Worm (Caenorhabditis elegans) whole organism, L1 larva: Measurements from ENCODE around the gene Y49F6B.9.

Source experiments
- C04F5.9 ChIP-seq: sonication (generic microtip); optimal IDR thresholded peaks from 2 replicates; lab custom pipeline; 2016; ENCODE audit warnings: missing genetic modification characterization, missing compliant biosample characterization
- C34B4.2 ChIP-seq: sonication (generic microtip); optimal IDR thresholded peaks from 2 replicates; lab custom pipeline; 2017; ENCODE audit warnings: mild to moderate bottlenecking, missing genetic modification characterization, missing compliant biosample characterization
- F16B12.6 ChIP-seq: fragments of 150-350 bp; optimal IDR thresholded peaks from 2 replicates; lab custom pipeline; 2014; ENCODE audit warnings: missing biosample characterization, missing genetic modification characterization
- aha-1 ChIP-seq: fragments of 150-350 bp; optimal IDR thresholded peaks from 2 replicates; lab custom pipeline; 2014; ENCODE audit warnings: missing biosample characterization, missing genetic modification characterization
- aly-2 ChIP-seq: fragments of 150-350 bp; optimal IDR thresholded peaks from 2 replicates; lab custom pipeline; 2014; ENCODE audit warnings: missing biosample characterization, missing genetic modification characterization
- ceh-63 ChIP-seq: fragments of 200-800 bp; sonication (Bioruptor generic); optimal IDR thresholded peaks from 2 replicates; lab custom pipeline; 2018; ENCODE audit warnings: mild to moderate bottlenecking, missing genetic modification characterization, missing compliant biosample characterization
- ceh-88 ChIP-seq: fragments of 200-800 bp; sonication (Bioruptor generic); IDR thresholded peaks from 2 replicates; pipeline ENCODE4 v1.3.6; 2022; ENCODE audit warnings: missing genetic modification characterization, missing compliant biosample characterization
- ceh-90 ChIP-seq: sonication (generic microtip); optimal IDR thresholded peaks from 2 replicates; lab custom pipeline; 2016; ENCODE audit warnings: missing genetic modification characterization, missing compliant biosample characterization
- dpl-1 ChIP-seq, 3 experiments: fragments of 150-350 bp in 2 of 3; sonication (generic microtip) in 1 of 3; optimal IDR thresholded peaks; 2 replicates each; lab custom pipeline; 2014 to 2017; ENCODE audit warnings: missing biosample characterization in 3 of 3, missing genetic modification characterization in 3 of 3, missing genetic modification reagents in 3 of 3
- dsc-1 ChIP-seq: sonication (generic microtip); optimal IDR thresholded peaks from 2 replicates; lab custom pipeline; 2016; ENCODE audit warnings: mild to moderate bottlenecking, missing genetic modification characterization, missing compliant biosample characterization
- egl-13 ChIP-seq: sonication (generic microtip); optimal IDR thresholded peaks from 2 replicates; lab custom pipeline; 2016; ENCODE audit warnings: missing genotype, missing genetic modification reagents, missing genetic modification characterization, missing compliant biosample characterization
- egl-27 ChIP-seq, 2 experiments: fragments of 150-350 bp in 1 of 2; sonication (generic microtip); optimal IDR thresholded peaks; 3 replicates each; lab custom pipeline; 2017 to 2018; ENCODE audit warnings: missing biosample characterization in 2 of 2, missing genetic modification characterization in 2 of 2, missing genetic modification reagents in 2 of 2
- ets-5 ChIP-seq: fragments of 200-800 bp; sonication (Bioruptor generic); IDR thresholded peaks from 2 replicates; pipeline ENCODE4 v1.3.6; 2022; ENCODE audit warnings: missing genetic modification characterization, missing compliant biosample characterization
- fkh-4 ChIP-seq: sonication (generic microtip); optimal IDR thresholded peaks from 2 replicates; lab custom pipeline; 2016; ENCODE audit warnings: missing compliant biosample characterization, missing genetic modification characterization, borderline replicate concordance
- fos-1 ChIP-seq: fragments of 150-350 bp; optimal IDR thresholded peaks from 2 replicates; lab custom pipeline; 2014; ENCODE audit warnings: missing biosample characterization, missing genetic modification characterization
- grh-1 ChIP-seq: fragments of 200-800 bp; sonication (Bioruptor generic); IDR thresholded peaks from 2 replicates; pipeline ENCODE4 v1.3.6; 2022; ENCODE audit warnings: missing genetic modification reagents, missing genetic modification characterization, missing compliant biosample characterization
- hlh-4 ChIP-seq: sonication (generic microtip); optimal IDR thresholded peaks from 2 replicates; lab custom pipeline; 2016; ENCODE audit warnings: mild to moderate bottlenecking, missing genetic modification characterization, missing compliant biosample characterization
- irx-1 ChIP-seq: sonication (generic microtip); optimal IDR thresholded peaks from 2 replicates; lab custom pipeline; 2016; ENCODE audit warnings: missing genetic modification characterization, missing compliant biosample characterization
- lin-13 ChIP-seq: fragments of 150-350 bp; optimal IDR thresholded peaks from 2 replicates; lab custom pipeline; 2014; ENCODE audit warnings: missing biosample characterization, missing genetic modification reagents, missing genetic modification characterization
- lin-14 ChIP-seq: fragments of 200-800 bp; sonication (Bioruptor generic); optimal IDR thresholded peaks from 2 replicates; lab custom pipeline; 2018; ENCODE audit warnings: mild to moderate bottlenecking, missing genetic modification characterization, moderate library complexity, missing compliant biosample characterization
- lin-15B ChIP-seq: fragments of 150-350 bp; sonication (generic microtip); optimal IDR thresholded peaks from 3 replicates; lab custom pipeline; 2014; ENCODE audit warnings: missing biosample characterization, missing genetic modification characterization
- mab-9 ChIP-seq: fragments of 200-800 bp; sonication (Bioruptor generic); IDR thresholded peaks from 2 replicates; pipeline ENCODE4 v1.3.6; 2022; ENCODE audit warnings: missing genetic modification reagents, missing genetic modification characterization, missing compliant biosample characterization
- mdl-1 ChIP-seq, 2 experiments: fragments of 150-350 bp; optimal IDR thresholded peaks; 2 replicates each; lab custom pipeline; 2014 to 2017; ENCODE audit warnings: missing biosample characterization in 2 of 2, missing genetic modification characterization in 2 of 2, inconsistent platforms in 1 of 2
- mep-1 ChIP-seq: fragments of 150-350 bp; optimal IDR thresholded peaks from 2 replicates; lab custom pipeline; 2014; ENCODE audit warnings: missing biosample characterization, missing genetic modification characterization
- nhr-11 ChIP-seq: fragments of 150-350 bp; optimal IDR thresholded peaks from 2 replicates; lab custom pipeline; 2014; ENCODE audit warnings: missing biosample characterization, missing genetic modification characterization
- nhr-19 ChIP-seq: fragments of 200-800 bp; sonication (Bioruptor generic); conservative IDR thresholded peaks from 2 replicates; pipeline ENCODE4 v1.3.6; 2022; ENCODE audit warnings: missing genetic modification characterization, missing compliant biosample characterization
- nhr-20 ChIP-seq: sonication (generic microtip); optimal IDR thresholded peaks from 2 replicates; lab custom pipeline; 2016; ENCODE audit warnings: mild to moderate bottlenecking, missing genetic modification characterization, missing compliant biosample characterization
- nhr-237 ChIP-seq: fragments of 150-350 bp; optimal IDR thresholded peaks from 2 replicates; lab custom pipeline; 2014; ENCODE audit warnings: missing biosample characterization, missing genetic modification characterization
- nhr-28 ChIP-seq: fragments of 150-350 bp; optimal IDR thresholded peaks from 2 replicates; lab custom pipeline; 2014; ENCODE audit warnings: missing biosample characterization, missing genetic modification characterization
- nhr-71 ChIP-seq: sonication (generic microtip); optimal IDR thresholded peaks from 2 replicates; lab custom pipeline; 2016; ENCODE audit warnings: mild to moderate bottlenecking, missing genetic modification characterization, moderate library complexity, missing compliant biosample characterization
- nhr-76 ChIP-seq: sonication (generic microtip); optimal IDR thresholded peaks from 2 replicates; lab custom pipeline; 2017; ENCODE audit warnings: missing biosample characterization, missing genetic modification characterization
- nhr-84 ChIP-seq: sonication (generic microtip); optimal IDR thresholded peaks from 2 replicates; lab custom pipeline; 2017; ENCODE audit warnings: missing biosample characterization, missing genetic modification characterization
- nhr-85 ChIP-seq: sonication (generic microtip); peaks from one replicate; lab custom pipeline; 2016; ENCODE audit warnings: missing genetic modification characterization, inconsistent platforms, missing compliant biosample characterization
- nhr-90 ChIP-seq: sonication (generic microtip); optimal IDR thresholded peaks from 2 replicates; lab custom pipeline; 2016; ENCODE audit warnings: mild to moderate bottlenecking, missing genetic modification characterization, missing compliant biosample characterization; ENCODE audit not compliant: poor library complexity
- pqm-1 ChIP-seq: sonication (generic microtip); optimal IDR thresholded peaks from 3 replicates; lab custom pipeline; 2017; ENCODE audit warnings: missing biosample characterization, missing genetic modification characterization
- snu-23 ChIP-seq: sonication (generic microtip); optimal IDR thresholded peaks from 2 replicates; lab custom pipeline; 2016; ENCODE audit warnings: missing genetic modification characterization, missing compliant biosample characterization
- sox-4 ChIP-seq: sonication (generic microtip); optimal IDR thresholded peaks from 2 replicates; lab custom pipeline; 2016; ENCODE audit warnings: missing genetic modification characterization, missing compliant biosample characterization
- sptf-1 ChIP-seq: fragments of 150-350 bp; optimal IDR thresholded peaks from 2 replicates; lab custom pipeline; 2014; ENCODE audit warnings: missing biosample characterization, missing genetic modification characterization
- sup-37 ChIP-seq: fragments of 200-800 bp; sonication (Bioruptor generic); optimal IDR thresholded peaks from 2 replicates; lab custom pipeline; 2018; ENCODE audit warnings: mild to moderate bottlenecking, missing genetic modification characterization, missing compliant biosample characterization
- swsn-7 ChIP-seq: sonication (generic microtip); optimal IDR thresholded peaks from 2 replicates; lab custom pipeline; 2016; ENCODE audit warnings: missing genetic modification characterization, missing compliant biosample characterization
- tbx-2 ChIP-seq: sonication (generic microtip); optimal IDR thresholded peaks from 2 replicates; lab custom pipeline; 2016; ENCODE audit warnings: missing genetic modification characterization, missing compliant biosample characterization
- tlp-1 ChIP-seq: fragments of 150-350 bp; optimal IDR thresholded peaks from 2 replicates; lab custom pipeline; 2014; ENCODE audit warnings: missing biosample characterization, missing genetic modification characterization
- unc-130 ChIP-seq: fragments of 150-350 bp; optimal IDR thresholded peaks from 2 replicates; lab custom pipeline; 2017; ENCODE audit warnings: missing biosample characterization, missing genetic modification characterization, inconsistent platforms
- unc-30 ChIP-seq: sonication (generic microtip); optimal IDR thresholded peaks from 2 replicates; lab custom pipeline; 2017; ENCODE audit warnings: missing biosample characterization, missing genetic modification characterization
- unc-62 ChIP-seq: fragments of 150-350 bp; optimal IDR thresholded peaks from 2 replicates; lab custom pipeline; 2014; ENCODE audit warnings: missing biosample characterization, missing genetic modification reagents, missing genetic modification characterization
- unc-98 ChIP-seq: fragments of 200-800 bp; sonication (Bioruptor generic); IDR thresholded peaks from 2 replicates; pipeline ENCODE4 v1.3.6; 2022; ENCODE audit warnings: missing genetic modification characterization, missing compliant biosample characterization
- vab-15 ChIP-seq: sonication (generic microtip); optimal IDR thresholded peaks from 2 replicates; lab custom pipeline; 2017; ENCODE audit warnings: missing genotype, mild to moderate bottlenecking, missing genetic modification characterization, missing compliant biosample characterization
- ztf-4 ChIP-seq: fragments of 150-350 bp; optimal IDR thresholded peaks from 2 replicates; lab custom pipeline; 2014; ENCODE audit warnings: missing biosample characterization, missing genetic modification characterization

Y49F6B.9 gene

DNA sequence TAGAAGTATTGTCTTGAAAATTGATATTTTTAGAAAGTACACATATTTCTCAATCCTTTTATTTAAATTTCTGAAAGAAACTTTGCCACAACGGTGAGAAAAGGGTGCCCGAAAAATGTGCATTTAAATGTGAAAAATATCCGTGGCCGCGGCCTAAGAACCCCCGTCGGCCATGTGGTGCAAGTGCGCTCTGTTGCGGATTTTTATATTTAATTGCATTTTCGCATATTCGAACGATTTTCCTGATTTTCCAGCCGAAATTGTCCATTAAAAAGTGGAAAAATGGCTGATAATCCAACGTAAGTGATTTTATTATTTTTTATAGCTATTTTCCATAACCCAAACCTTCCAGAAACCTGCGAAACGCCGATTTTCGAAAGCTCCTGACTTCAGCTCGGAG is 17.0 kb downstream of the Y49F6B.9 start, which contains the start of gene smu-2 (continued):
- TF ChIP-seq mep-1 (tag; lab: Kevin White, UChicago) (peak; percentile 68), F16B12.6 (tag; lab: Kevin White, UChicago) (peak; percentile 53), nhr-19 (GFP tag; lab: Robert Waterston, UW) (peak; percentile 57), tlp-1 (no peak), nhr-28 (tag; lab: Kevin White, UChicago) (no peak), lin-15B (peak; percentile 88), ceh-88 (no peak), nhr-84 (tag; lab: Kevin White, UChicago) (no peak), lin-14 (GFP tag; lab: Kevin White, UChicago) (no peak), C34B4.2 (tag; lab: Kevin White, UChicago) (no peak), swsn-7 (tag; lab: Kevin White, UChicago) (no peak), lin-13 (GFP tag; lab: Kevin White, UChicago) (peak; percentile 28), egl-27 (tag; optimal IDR thresholded peaks at IDR 0.05; lab: Kevin White, UChicago) (no peak), dsc-1 (no peak), aha-1 (tag; lab: Kevin White, UChicago) (no peak), tbx-2 (peak; percentile 71), vab-15 (tag; lab: Kevin White, UChicago) (peak; percentile 68), sox-4 (tag; lab: Kevin White, UChicago) (peak; percentile 66), mdl-1 (tag; optimal IDR thresholded peaks at IDR 0.05; lab: Kevin White, UChicago) (no peak), sup-37 (GFP tag; lab: Kevin White, UChicago) (no peak), ztf-4 (no peak), ets-5 (no peak), mab-9 (peak; percentile 54), sptf-1 (tag; lab: Kevin White, UChicago) (no peak), C04F5.9 (tag; lab: Kevin White, UChicago) (peak; percentile 67), nhr-237 (tag; lab: Kevin White, UChicago) (peak; percentile 39), aly-2 (tag; lab: Kevin White, UChicago) (no peak), unc-30 (tag; lab: Kevin White, UChicago) (no peak), ceh-63 (GFP tag; lab: Kevin White, UChicago) (no peak), dpl-1 (GFP tag; optimal IDR thresholded peaks at IDR 0.05; lab: Kevin White, UChicago) (peak; percentile 50 to 73 (median 64)), nhr-71 (tag; lab: Kevin White, UChicago) (no peak), hlh-4 (tag; lab: Kevin White, UChicago) (no peak), nhr-20 (peak; percentile 56), nhr-85 (peak; percentile 83), fos-1 (tag; lab: Kevin White, UChicago) (no peak), nhr-90 (tag; lab: Kevin White, UChicago) (peak; percentile 68), unc-98 (peak; percentile 68), nhr-11 (tag; lab: Kevin White, UChicago) (no peak), unc-62 (no peak), fkh-4 (peak; percentile 82), unc-130 (tag; lab: Kevin White, UChicago) (no peak), irx-1 (tag; lab: Kevin White, UChicago) (peak; percentile 82)

DNA sequence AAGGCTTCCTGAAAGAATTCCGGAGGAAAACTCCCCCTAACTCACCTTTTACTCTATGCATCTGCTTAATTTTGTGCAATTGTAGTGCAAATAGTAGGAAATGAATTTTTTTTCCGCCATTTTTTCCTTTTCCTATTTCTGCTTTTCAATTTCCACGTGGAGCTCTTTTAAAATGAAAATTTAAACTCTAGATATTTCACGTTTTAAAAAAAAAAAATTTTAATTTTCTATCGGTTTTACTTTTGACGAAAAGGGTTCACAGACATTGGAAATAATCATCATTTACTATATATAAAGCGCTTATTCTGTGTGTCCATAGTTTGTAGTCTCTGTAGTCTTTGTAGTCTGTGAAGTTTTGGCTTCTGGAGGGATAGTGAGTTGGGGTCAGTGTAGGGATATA is 17.6 kb downstream of the Y49F6B.9 start, which contains the start of gene Y49F6B.8:
TSS of gene Y49F6B.8 (minus strand) at position 101 of the 400 bp plus-strand sequence.
- no peak for TF ChIP-seq grh-1 (GFP tag; lab: Robert Waterston, UW)
- TF ChIP-seq nhr-76, result no peak
- TF ChIP-seq egl-13 (tag; lab: Kevin White, UChicago), result no peak
- TF ChIP-seq C04F5.9 (tag; lab: Kevin White, UChicago), result no peak
- no peak for TF ChIP-seq nhr-20
- no peak for TF ChIP-seq nhr-90 (tag; lab: Kevin White, UChicago)
- TF ChIP-seq ceh-90 (tag; lab: Kevin White, UChicago), result no peak
- no peak for TF ChIP-seq sup-37 (GFP tag; lab: Kevin White, UChicago)
- TF ChIP-seq pqm-1 (tag; lab: Kevin White, UChicago), result no peak
- no peak for TF ChIP-seq hlh-4 (tag; lab: Kevin White, UChicago)
- TF ChIP-seq vab-15 (tag; lab: Kevin White, UChicago), result no peak
- no peak for TF ChIP-seq unc-30 (tag; lab: Kevin White, UChicago)
- no peak for TF ChIP-seq ztf-4
- no peak for TF ChIP-seq C34B4.2 (tag; lab: Kevin White, UChicago)
- no peak for TF ChIP-seq snu-23 (GFP tag; lab: Kevin White, UChicago)
